Worm (Caenorhabditis elegans) whole organism, late embryonic: Measurements from ENCODE around the gene spe-39.

Experiments used
- Y22D7AL.16 ChIP-seq: sonication (generic microtip); optimal IDR thresholded peaks from 2 replicates; lab custom pipeline; 2016; ENCODE audit warnings: missing genetic modification characterization, missing compliant biosample characterization
- ama-1 ChIP-seq: fragments of 150-350 bp; optimal IDR thresholded peaks from 2 replicates; lab custom pipeline; 2014
- elt-2 ChIP-seq: sonication (generic microtip); optimal IDR thresholded peaks from 2 replicates; lab custom pipeline; 2016; ENCODE audit warnings: missing genetic modification reagents, missing genetic modification characterization, missing compliant biosample characterization
- hlh-30 ChIP-seq: sonication (generic microtip); optimal IDR thresholded peaks from 2 replicates; lab custom pipeline; 2017; ENCODE audit warnings: antibody characterized with exemption, missing genetic modification characterization, missing compliant biosample characterization; ENCODE audit not compliant: insufficient read depth
- lin-11 ChIP-seq: fragments of 200-800 bp; sonication (Bioruptor generic); optimal IDR thresholded peaks from 2 replicates; lab custom pipeline; 2018; ENCODE audit warnings: mild to moderate bottlenecking, missing genetic modification characterization, missing compliant biosample characterization

- TF ChIP-seq lin-11 (tag; lab: Kevin White, UChicago) (no peak), ama-1 (lab: Kevin White, UChicago) (no peak), hlh-30 (tag; lab: Kevin White, UChicago) (no peak), Y22D7AL.16 (tag; lab: Kevin White, UChicago) (no peak), elt-2 (tag; lab: Kevin White, UChicago) (no peak)
Measured at ce11 chrV:6801850-6802249, 16.6 kb downstream of the spe-39 start, which contains the start of gene dmsr-10.
